Worm (Caenorhabditis elegans) whole organism, young adult: ENCODE data around the gene C45B11.5.

Experiments
- B0261.1 ChIP-seq: sonication (generic microtip); optimal IDR thresholded peaks from 2 replicates; lab custom pipeline; 2016; ENCODE audit warnings: mild to moderate bottlenecking, missing genetic modification characterization, moderate library complexity, missing compliant biosample characterization
- B0336.3 ChIP-seq: fragments of 200-800 bp; sonication (Bioruptor generic); IDR thresholded peaks from 2 replicates; pipeline ENCODE4 v1.3.6; 2022; ENCODE audit warnings: missing genetic modification characterization, missing compliant biosample characterization
- D2030.7 ChIP-seq: fragments of 200-800 bp; sonication (Bioruptor generic); IDR thresholded peaks from 2 replicates; pipeline ENCODE4 v1.3.6; 2022; ENCODE audit warnings: missing genetic modification reagents, missing genetic modification characterization, missing compliant biosample characterization
- F23B12.7 ChIP-seq: sonication (generic microtip); optimal IDR thresholded peaks from 2 replicates; lab custom pipeline; 2017; ENCODE audit warnings: missing genetic modification characterization, mild to moderate bottlenecking, missing compliant biosample characterization, antibody characterized with exemption, moderate library complexity; ENCODE audit not compliant: insufficient read depth
- F33H1.4 ChIP-seq: fragments of 200-800 bp; sonication (Bioruptor generic); IDR thresholded peaks from 2 replicates; pipeline ENCODE4 v1.3.6; 2022; ENCODE audit warnings: missing genetic modification reagents, missing genetic modification characterization, missing compliant biosample characterization
- F39B2.1 ChIP-seq: fragments of 200-800 bp; sonication (Bioruptor generic); IDR thresholded peaks from 2 replicates; pipeline ENCODE4 v1.3.6; 2022; ENCODE audit warnings: missing genetic modification reagents, missing genetic modification characterization, missing compliant biosample characterization
- F52B5.7 ChIP-seq: sonication (generic microtip); optimal IDR thresholded peaks from 2 replicates; lab custom pipeline; 2016; ENCODE audit warnings: mild to moderate bottlenecking, missing genetic modification characterization, missing compliant biosample characterization
- K11D2.4 ChIP-seq: fragments of 200-800 bp; sonication (Bioruptor generic); IDR thresholded peaks from 2 replicates; pipeline ENCODE4 v1.3.6; 2022; ENCODE audit warnings: missing genetic modification reagents, missing genetic modification characterization, missing compliant biosample characterization
- K12H6.12 ChIP-seq: fragments of 200-800 bp; sonication (Bioruptor generic); optimal IDR thresholded peaks from 2 replicates; lab custom pipeline; 2018; ENCODE audit warnings: mild to moderate bottlenecking, missing genetic modification characterization, missing compliant biosample characterization
- T07F8.4 ChIP-seq: sonication (generic microtip); optimal IDR thresholded peaks from 2 replicates; lab custom pipeline; 2016; ENCODE audit warnings: mild to moderate bottlenecking, missing genetic modification characterization, moderate library complexity, missing compliant biosample characterization
- T26A5.8 ChIP-seq: sonication (generic microtip); optimal IDR thresholded peaks from 2 replicates; lab custom pipeline; 2016; ENCODE audit warnings: missing genetic modification characterization, missing compliant biosample characterization
- Y53G8AR.9 ChIP-seq: fragments of 200-800 bp; sonication (Bioruptor generic); conservative IDR thresholded peaks from 2 replicates; pipeline ENCODE4 v1.3.6; 2022; ENCODE audit warnings: missing genetic modification reagents, missing genetic modification characterization, missing compliant biosample characterization
- Y67H2A.10 ChIP-seq: fragments of 200-800 bp; sonication (Bioruptor generic); conservative IDR thresholded peaks from 2 replicates; pipeline ENCODE4 v1.3.6; 2022; ENCODE audit warnings: missing genetic modification reagents, missing genetic modification characterization, missing compliant biosample characterization
- ZK185.1 ChIP-seq: sonication (generic microtip); optimal IDR thresholded peaks from 2 replicates; lab custom pipeline; 2016; ENCODE audit warnings: mild to moderate bottlenecking, missing genetic modification characterization, missing compliant biosample characterization; ENCODE audit not compliant: poor library complexity, severe bottlenecking
- ama-1 ChIP-seq, 3 experiments: fragments of 150-350 bp in 1 of 3; sonication (generic microtip) in 2 of 3; optimal IDR thresholded peaks; 2 replicates each; lab custom pipeline; 2014 to 2018; ENCODE audit warnings: missing biosample characterization in 2 of 3, missing genetic modification characterization in 2 of 3, missing genetic modification reagents in 2 of 3
- aptf-2 ChIP-seq: fragments of 200-800 bp; sonication (Bioruptor generic); conservative IDR thresholded peaks from 2 replicates; pipeline ENCODE4 v1.3.6; 2022; ENCODE audit warnings: missing genetic modification reagents, missing genetic modification characterization, missing compliant biosample characterization
- attf-5 ChIP-seq: fragments of 200-800 bp; sonication (Bioruptor generic); optimal IDR thresholded peaks from 2 replicates; lab custom pipeline; 2018; ENCODE audit warnings: mild to moderate bottlenecking, missing genetic modification characterization, missing compliant biosample characterization
- attf-6 ChIP-seq: fragments of 200-800 bp; sonication (Bioruptor generic); IDR thresholded peaks from 2 replicates; pipeline ENCODE4 v1.3.6; 2022; ENCODE audit warnings: missing genetic modification reagents, missing genetic modification characterization, missing compliant biosample characterization
- cebp-1 ChIP-seq, 2 experiments: fragments of 200-800 bp in 1 of 2; sonication (Bioruptor generic) in 1 of 2; sonication (generic microtip) in 1 of 2; IDR thresholded peaks in 1 of 2; optimal IDR thresholded peaks in 1 of 2; 2 replicates each; pipeline versions ENCODE4 v1.3.6 to Lab custom; 2017 to 2022; ENCODE audit warnings: missing compliant biosample characterization in 2 of 2, missing genetic modification characterization in 2 of 2, mild to moderate bottlenecking in 1 of 2, missing genetic modification reagents in 1 of 2, moderate library complexity in 1 of 2
- ceh-40 ChIP-seq: fragments of 200-800 bp; sonication (Bioruptor generic); IDR thresholded peaks from 2 replicates; pipeline ENCODE4 v1.3.6; 2022; ENCODE audit warnings: missing genetic modification characterization, missing compliant biosample characterization
- ceh-91 ChIP-seq: fragments of 200-800 bp; sonication (Bioruptor generic); IDR thresholded peaks from 2 replicates; pipeline ENCODE4 v1.3.6; 2022; ENCODE audit warnings: missing genetic modification reagents, missing genetic modification characterization, missing compliant biosample characterization
- chd-7 ChIP-seq: sonication (generic microtip); optimal IDR thresholded peaks from 2 replicates; lab custom pipeline; 2016; ENCODE audit warnings: mild to moderate bottlenecking, missing genetic modification characterization, moderate library complexity, missing compliant biosample characterization
- die-1 ChIP-seq: sonication (generic microtip); optimal IDR thresholded peaks from 2 replicates; lab custom pipeline; 2016; ENCODE audit warnings: missing genotype, mild to moderate bottlenecking, missing genetic modification characterization, missing compliant biosample characterization
- egl-44 ChIP-seq: fragments of 200-800 bp; sonication (Bioruptor generic); IDR thresholded peaks from 2 replicates; pipeline ENCODE4 v1.3.6; 2022; ENCODE audit warnings: missing genetic modification reagents, missing genetic modification characterization, missing compliant biosample characterization
- egrh-3 ChIP-seq: fragments of 200-800 bp; sonication (Bioruptor generic); IDR thresholded peaks from 2 replicates; pipeline ENCODE4 v1.3.6; 2022; ENCODE audit warnings: missing genetic modification reagents, missing genetic modification characterization, missing compliant biosample characterization
- him-1 ChIP-seq: sonication (generic microtip); optimal IDR thresholded peaks from 2 replicates; lab custom pipeline; 2016; ENCODE audit warnings: missing genotype, missing genetic modification reagents, missing genetic modification characterization, missing compliant biosample characterization
- hlh-12 ChIP-seq: sonication (generic microtip); optimal IDR thresholded peaks from 2 replicates; lab custom pipeline; 2016; ENCODE audit warnings: missing genetic modification characterization, missing compliant biosample characterization
- hlh-26 ChIP-seq: fragments of 200-800 bp; sonication (Bioruptor generic); conservative IDR thresholded peaks from 2 replicates; pipeline ENCODE4 v1.3.6; 2022; ENCODE audit warnings: missing genetic modification reagents, missing genetic modification characterization, missing compliant biosample characterization
- hmg-1.2 ChIP-seq: fragments of 200-800 bp; sonication (Bioruptor generic); IDR thresholded peaks from 2 replicates; pipeline ENCODE4 v1.3.6; 2022; ENCODE audit warnings: missing genetic modification reagents, missing genetic modification characterization, missing compliant biosample characterization
- hmg-20 ChIP-seq: fragments of 200-800 bp; sonication (Bioruptor generic); IDR thresholded peaks from 2 replicates; pipeline ENCODE4 v1.3.6; 2022; ENCODE audit warnings: missing genetic modification reagents, missing genetic modification characterization, missing compliant biosample characterization
- let-526 ChIP-seq: fragments of 200-800 bp; sonication (Bioruptor generic); IDR thresholded peaks from 2 replicates; pipeline ENCODE4 v1.3.6; 2022; ENCODE audit warnings: missing genetic modification reagents, missing genetic modification characterization, missing compliant biosample characterization
- lin-26 ChIP-seq: fragments of 200-800 bp; sonication (Bioruptor generic); IDR thresholded peaks from 2 replicates; pipeline ENCODE4 v1.3.6; 2022; ENCODE audit warnings: missing genetic modification reagents, missing genetic modification characterization, missing compliant biosample characterization
- lin-35 ChIP-seq, 3 experiments: fragments of 150-350 bp in 2 of 3; sonication (generic microtip) in 1 of 3; optimal IDR thresholded peaks; 2 replicates each; lab custom pipeline; 2014 to 2018; ENCODE audit warnings: missing biosample characterization in 3 of 3, missing genetic modification characterization in 3 of 3, missing genetic modification reagents in 3 of 3
- madf-6 ChIP-seq: fragments of 200-800 bp; sonication (Bioruptor generic); IDR thresholded peaks from 2 replicates; pipeline ENCODE4 v1.3.6; 2022; ENCODE audit warnings: missing genetic modification reagents, missing genetic modification characterization, missing compliant biosample characterization
- mxl-1 ChIP-seq: sonication (generic microtip); optimal IDR thresholded peaks from 2 replicates; lab custom pipeline; 2016; ENCODE audit warnings: missing genetic modification characterization, missing compliant biosample characterization
- nfyb-1 ChIP-seq: fragments of 200-800 bp; sonication (Bioruptor generic); IDR thresholded peaks from 2 replicates; pipeline ENCODE4 v1.3.6; 2022; ENCODE audit warnings: missing genetic modification reagents, missing genetic modification characterization, missing compliant biosample characterization
- nhr-27 ChIP-seq: fragments of 200-800 bp; sonication (Bioruptor generic); optimal IDR thresholded peaks from 2 replicates; lab custom pipeline; 2018; ENCODE audit warnings: mild to moderate bottlenecking, missing genetic modification characterization, moderate library complexity, missing compliant biosample characterization
- nhr-90 ChIP-seq: sonication (generic microtip); optimal IDR thresholded peaks from 2 replicates; lab custom pipeline; 2016; ENCODE audit warnings: missing genotype, mild to moderate bottlenecking, missing genetic modification characterization, missing compliant biosample characterization
- pbrm-1 ChIP-seq: fragments of 200-800 bp; sonication (Bioruptor generic); IDR thresholded peaks from 2 replicates; pipeline ENCODE4 v1.3.6; 2022; ENCODE audit warnings: missing genetic modification reagents, missing genetic modification characterization, missing compliant biosample characterization
- pha-4 ChIP-seq: fragments of 150-350 bp; sonication (generic microtip); optimal IDR thresholded peaks from 2 replicates; lab custom pipeline; 2014; ENCODE audit warnings: missing biosample characterization, missing genetic modification reagents, missing genetic modification characterization
- rec-8 ChIP-seq, 2 experiments: sonication (generic microtip); optimal IDR thresholded peaks; 2 replicates each; lab custom pipeline; 2016; ENCODE audit warnings: mild to moderate bottlenecking in 2 of 2, missing genetic modification characterization in 2 of 2, missing genetic modification reagents in 2 of 2, missing genotype in 2 of 2, missing biosample characterization in 1 of 2, missing compliant biosample characterization in 1 of 2, moderate library complexity in 1 of 2
- rpc-1 ChIP-seq, 2 experiments: fragments of 150-350 bp in 1 of 2; sonication (generic microtip) in 1 of 2; optimal IDR thresholded peaks; 2 replicates each; lab custom pipeline; 2014 to 2018; ENCODE audit warnings: missing biosample characterization in 1 of 2, missing genetic modification characterization in 1 of 2, missing genetic modification reagents in 1 of 2, missing genotype in 1 of 2
- sdz-38 ChIP-seq: sonication (generic microtip); optimal IDR thresholded peaks from 2 replicates; lab custom pipeline; 2016; ENCODE audit warnings: missing genotype, missing genetic modification characterization, missing compliant biosample characterization
- sea-2 ChIP-seq: fragments of 200-800 bp; sonication (Bioruptor generic); IDR thresholded peaks from 2 replicates; pipeline ENCODE4 v1.3.6; 2022; ENCODE audit warnings: missing genetic modification characterization, missing compliant biosample characterization
- unc-130 ChIP-seq: sonication (generic microtip); optimal IDR thresholded peaks from 2 replicates; lab custom pipeline; 2016; ENCODE audit warnings: missing genetic modification reagents, missing genetic modification characterization, missing compliant biosample characterization
- zim-3 ChIP-seq: sonication (generic microtip); optimal IDR thresholded peaks from 2 replicates; lab custom pipeline; 2017; ENCODE audit warnings: mild to moderate bottlenecking, missing genetic modification characterization, moderate library complexity, missing compliant biosample characterization
- ztf-18 ChIP-seq: sonication (generic microtip); optimal IDR thresholded peaks from 2 replicates; lab custom pipeline; 2016; ENCODE audit warnings: missing genotype, mild to moderate bottlenecking, missing genetic modification characterization, missing compliant biosample characterization
- ztf-26 ChIP-seq: sonication (generic microtip); optimal IDR thresholded peaks from 2 replicates; lab custom pipeline; 2017; ENCODE audit warnings: missing genetic modification characterization, missing compliant biosample characterization
- ztf-3 ChIP-seq: fragments of 200-800 bp; sonication (Bioruptor generic); optimal IDR thresholded peaks from 2 replicates; lab custom pipeline; 2018; ENCODE audit warnings: mild to moderate bottlenecking, missing genetic modification characterization, missing compliant biosample characterization

C45B11.5 gene

DNA sequence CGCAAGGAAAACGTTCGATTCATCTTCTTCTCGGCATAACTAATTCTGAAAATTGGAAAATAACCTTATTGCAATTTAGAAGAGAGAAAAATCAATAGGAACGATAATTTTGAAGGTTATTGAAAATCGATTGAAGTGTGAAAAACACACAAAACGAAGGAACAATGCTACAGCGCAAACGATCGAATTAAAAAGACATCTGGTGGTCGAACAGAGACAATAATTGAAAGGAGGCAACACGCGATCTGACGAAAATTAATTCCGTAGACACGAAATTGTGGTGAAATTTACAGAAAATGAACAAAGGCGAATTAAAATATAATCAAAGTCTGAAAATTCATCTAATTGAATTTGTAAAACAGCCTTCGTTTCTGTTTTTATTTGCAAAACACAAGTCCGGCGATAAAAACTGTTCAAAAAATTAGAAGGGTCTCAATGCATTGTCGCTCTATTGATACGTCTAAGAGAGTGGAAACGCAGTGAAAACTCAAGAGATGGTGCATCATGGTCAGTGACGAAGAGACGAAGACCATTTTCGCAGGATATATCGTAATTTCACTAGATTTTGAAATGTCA is 2.1 kb upstream of the C45B11.5 start, which contains the start of gene pak-2 (continued):
- TF ChIP-seq egl-44 (GFP tag; lab: Robert Waterston, UW): no peak
- TF ChIP-seq K11D2.4 (GFP tag; lab: Robert Waterston, UW): no peak
- no peak for TF ChIP-seq lin-26 (GFP tag; lab: Robert Waterston, UW)
- TF ChIP-seq ama-1 (optimal IDR thresholded peaks at IDR 0.05; lab: Kevin White, UChicago): no peak
- TF ChIP-seq ama-1 (GFP tag; optimal IDR thresholded peaks at IDR 0.05; lab: Kevin White, UChicago): no peak
- no peak for TF ChIP-seq madf-6 (GFP tag; lab: Robert Waterston, UW)
- no peak for TF ChIP-seq zim-3 (tag; lab: Kevin White, UChicago)
- no peak for TF ChIP-seq ceh-91 (GFP tag; lab: Robert Waterston, UW)
- no peak for TF ChIP-seq mxl-1 (tag; lab: Kevin White, UChicago)
- no peak for TF ChIP-seq sdz-38 (tag; lab: Kevin White, UChicago)
- TF ChIP-seq attf-6 (GFP tag; lab: Robert Waterston, UW): no peak
- TF ChIP-seq B0261.1 (tag; lab: Kevin White, UChicago): peak; percentile 1
- no peak for TF ChIP-seq B0336.3 (GFP tag; lab: Robert Waterston, UW)
- no peak for TF ChIP-seq unc-130 (GFP tag; lab: Kevin White, UChicago)
- TF ChIP-seq pha-4 (tag; lab: Kevin White, UChicago): no peak
- TF ChIP-seq F39B2.1: no peak
- no peak for TF ChIP-seq rec-8 (tag; optimal IDR thresholded peaks at IDR 0.05; lab: Kevin White, UChicago)
- no peak for TF ChIP-seq ceh-40
- no peak for TF ChIP-seq T26A5.8 (tag; lab: Kevin White, UChicago)
- peak; percentile 86 for TF ChIP-seq F23B12.7
- TF ChIP-seq let-526: no peak
- no peak for TF ChIP-seq ztf-3
- TF ChIP-seq Y53G8AR.9: no peak
- TF ChIP-seq pbrm-1 (GFP tag; lab: Robert Waterston, UW): peak; percentile 54; the same call in 1 of the 2 replicates
- TF ChIP-seq die-1 (tag; lab: Kevin White, UChicago): no peak
- TF ChIP-seq egrh-3 (GFP tag; lab: Robert Waterston, UW): no peak
- TF ChIP-seq ZK185.1 (tag; lab: Kevin White, UChicago): no peak
- TF ChIP-seq F52B5.7 (tag; lab: Kevin White, UChicago): no peak
- TF ChIP-seq attf-5 (GFP tag; lab: Kevin White, UChicago): peak; percentile 83
- peak; percentile 49 for TF ChIP-seq ztf-18
- no peak for TF ChIP-seq nhr-90 (tag; lab: Kevin White, UChicago)
- TF ChIP-seq hlh-12 (tag; lab: Kevin White, UChicago): no peak
- no peak for TF ChIP-seq sea-2 (GFP tag; lab: Robert Waterston, UW)
- TF ChIP-seq ztf-26: no peak
- TF ChIP-seq chd-7 (tag; lab: Kevin White, UChicago): no peak
- TF ChIP-seq hlh-26 (GFP tag; lab: Robert Waterston, UW): no peak
- 0 out of 2 replicates have a peak, but pooled peaks have one; percentile 23 for TF ChIP-seq D2030.7
- TF ChIP-seq nfyb-1: no peak
- TF ChIP-seq K12H6.12 (tag; lab: Kevin White, UChicago): peak; percentile 84
- 0 out of 2 replicates have a peak, but pooled peaks have one; percentile 36 for TF ChIP-seq aptf-2
- no peak for TF ChIP-seq him-1

DNA sequence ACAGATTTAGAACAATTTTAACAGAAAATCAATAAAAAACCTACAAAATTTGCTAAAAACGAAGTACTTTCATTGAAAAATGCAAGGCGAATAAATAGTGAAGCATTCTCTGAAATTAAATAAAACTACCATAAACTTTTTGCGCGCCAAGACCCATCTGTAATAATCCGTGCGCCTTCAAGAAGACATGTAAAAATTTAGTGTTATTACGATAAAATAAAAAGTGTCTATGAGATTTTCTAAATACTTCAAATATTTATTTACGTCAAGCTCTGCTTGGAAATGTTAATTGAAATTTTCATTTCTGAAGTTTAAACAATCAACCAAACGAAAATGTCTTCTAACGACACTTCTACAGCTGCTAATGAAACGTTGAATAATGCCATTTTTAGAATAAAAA is 1.6 kb upstream of the C45B11.5 start, which contains the start of gene C45B11.9:
TSS of gene C45B11.9 (plus strand) at position 301 of the 400 bp plus-strand sequence.
- TF ChIP-seq cebp-1 (GFP tag; IDR thresholded peaks at IDR 0.05; lab: Robert Waterston, UW): no peak
- TF ChIP-seq cebp-1 (tag; optimal IDR thresholded peaks at IDR 0.05; lab: Kevin White, UChicago): no peak
- TF ChIP-seq nhr-27 (tag; lab: Kevin White, UChicago): no peak
- TF ChIP-seq Y53G8AR.9: no peak
- TF ChIP-seq hmg-20 (GFP tag; lab: Robert Waterston, UW): no peak
- TF ChIP-seq lin-35 (GFP tag; optimal IDR thresholded peaks at IDR 0.05; lab: Kevin White, UChicago): no peak
- no peak for TF ChIP-seq T07F8.4
- TF ChIP-seq hmg-1.2 (GFP tag; lab: Robert Waterston, UW): no peak
- no peak for TF ChIP-seq F33H1.4 (GFP tag; lab: Robert Waterston, UW)
- no peak for TF ChIP-seq Y67H2A.10
- no peak for TF ChIP-seq rpc-1 (optimal IDR thresholded peaks at IDR 0.05; lab: Kevin White, UChicago)
- TF ChIP-seq rpc-1 (tag; optimal IDR thresholded peaks at IDR 0.05; lab: Kevin White, UChicago): no peak
